Fruit fly (Drosophila melanogaster) whole organism, adult: ENCODE measurements around the gene Hira.

Source experiments
- CG12768 ChIP-seq: fragments of 200-800 bp; sonication (Bioruptor generic); optimal IDR thresholded peaks from 2 replicates; lab custom pipeline; 2017; ENCODE audit warnings: missing biosample characterization, missing genetic modification characterization, mild to moderate bottlenecking, moderate library complexity, missing genetic modification reagents
- bab1 ChIP-seq: fragments of 200-800 bp; sonication (Bioruptor generic); optimal IDR thresholded peaks from 3 replicates; lab custom pipeline; 2019; ENCODE audit warnings: missing biosample characterization, mild to moderate bottlenecking, missing genetic modification characterization, moderate library complexity
- cic ChIP-seq: fragments of 200-800 bp; sonication (Bioruptor generic); optimal IDR thresholded peaks from 2 replicates; lab custom pipeline; 2017; ENCODE audit warnings: missing biosample characterization, mild to moderate bottlenecking, missing genetic modification characterization, moderate library complexity
- kay ChIP-seq: fragments of 200-800 bp; sonication (Bioruptor generic); peaks from one replicate; lab custom pipeline; 2016; ENCODE audit warnings: missing biosample characterization, missing genetic modification characterization, borderline replicate concordance
- pad ChIP-seq: fragments of 200-800 bp; sonication (Bioruptor generic); optimal IDR thresholded peaks from 3 replicates; lab custom pipeline; 2017; ENCODE audit warnings: missing biosample characterization, missing genetic modification characterization, mild to moderate bottlenecking, moderate library complexity, missing genetic modification reagents
- tj ChIP-seq: fragments of 200-800 bp; sonication (Bioruptor generic); optimal IDR thresholded peaks from 3 replicates; lab custom pipeline; 2017; ENCODE audit warnings: missing biosample characterization, mild to moderate bottlenecking, missing genetic modification characterization, moderate library complexity

dm6 chrX:7735262-7735661 is 13.3 kb downstream of the Hira start:
- TF ChIP-seq bab1 (GFP tag; lab: Kevin White, UChicago) (no peak), CG12768 (no peak), kay (GFP tag; lab: Kevin White, UChicago) (no peak), pad (GFP tag; lab: Kevin White, UChicago) (no peak), cic (no peak), tj (no peak)
